Worm (Caenorhabditis elegans) whole organism, L4/young adult: ENCODE measurements around the gene rsef-1.

Experiments used
- W03F9.2 ChIP-seq: fragments of 150-350 bp; optimal IDR thresholded peaks from 2 replicates; lab custom pipeline; 2014; ENCODE audit warnings: missing biosample characterization, missing genetic modification characterization
- dao-5 ChIP-seq: sonication (generic microtip); optimal IDR thresholded peaks from 2 replicates; lab custom pipeline; 2016; ENCODE audit warnings: missing genotype, missing genetic modification characterization, moderate library complexity, missing compliant biosample characterization
- him-1 ChIP-seq: sonication (generic microtip); optimal IDR thresholded peaks from 2 replicates; lab custom pipeline; 2016; ENCODE audit warnings: missing genotype, missing genetic modification reagents, missing genetic modification characterization, missing compliant biosample characterization

DNA sequence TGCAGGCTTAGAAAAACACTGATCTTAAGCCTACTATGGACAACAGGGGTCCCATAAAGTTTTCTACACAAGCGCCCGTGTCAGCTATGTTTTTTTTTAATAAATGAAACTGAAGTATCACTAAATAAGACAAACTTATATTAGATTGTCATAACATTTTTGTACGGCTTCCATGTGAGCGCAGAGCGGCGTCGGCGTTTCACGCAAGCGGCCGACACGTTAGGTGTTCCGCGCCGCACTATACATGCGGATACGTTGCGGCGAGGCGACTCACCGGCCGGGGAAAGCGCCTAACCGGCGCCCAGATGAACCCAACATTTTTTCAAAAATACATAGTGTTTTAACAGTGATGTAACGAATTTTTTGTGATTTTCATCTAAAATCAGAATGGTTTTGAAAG lies 1.5 kb downstream of the rsef-1 start:
- TF ChIP-seq him-1 (tag; lab: Kevin White, UChicago): no peak
- TF ChIP-seq dao-5 (tag; lab: Kevin White, UChicago): no peak
- TF ChIP-seq W03F9.2 (tag; lab: Kevin White, UChicago): no peak
